Worm (Caenorhabditis elegans): Measurements from ENCODE around the gene srj-55.

DNA sequence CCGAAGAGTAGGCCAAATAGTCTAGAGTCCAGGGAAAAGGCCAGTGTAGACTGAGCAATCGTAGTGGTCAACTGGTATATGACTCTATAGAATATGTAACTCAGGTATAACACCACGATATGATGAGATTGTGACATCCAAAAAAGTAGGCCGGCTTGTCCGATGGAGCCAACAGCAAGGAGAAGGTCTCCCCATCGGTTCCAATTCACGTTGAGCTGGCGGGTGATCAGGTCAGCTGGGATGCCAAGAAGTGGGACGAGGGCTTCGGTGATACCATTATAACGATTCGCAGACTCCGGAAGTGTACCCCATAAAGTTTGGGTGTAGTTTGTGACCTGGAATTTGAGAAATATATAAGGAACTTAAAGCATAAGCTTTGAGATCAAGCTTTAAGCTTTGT is 15.2 kb upstream of the srj-55 start:
- no peak for TF ChIP-seq him-1 (tag; optimal IDR thresholded peaks at IDR 0.05)
- TF ChIP-seq dao-5 (tag; optimal IDR thresholded peaks at IDR 0.05): no peak

Measured in whole organism, L4/young adult.